Fruit fly (Drosophila melanogaster) whole organism, embryonic: ENCODE results near the gene CG11342.

Source experiments
- CG10565 ChIP-seq: fragments of 200-800 bp; sonication (Bioruptor generic); optimal IDR thresholded peaks from 3 replicates; lab custom pipeline; 2016; ENCODE audit warnings: missing biosample characterization, mild to moderate bottlenecking, missing genetic modification characterization
- CG11456 ChIP-seq: fragments of 200-800 bp; sonication (Bioruptor generic); IDR thresholded peaks from 3 replicates; pipeline ENCODE4 v1.3.6; 2022; ENCODE audit warnings: missing biosample characterization, missing genetic modification characterization
- CG12299 ChIP-seq: fragments of 200-800 bp; sonication (Bioruptor generic); optimal IDR thresholded peaks from 2 replicates; lab custom pipeline; 2018; ENCODE audit warnings: missing biosample characterization, mild to moderate bottlenecking, missing genetic modification characterization
- CG1647 ChIP-seq: fragments of 200-800 bp; sonication (Bioruptor generic); optimal IDR thresholded peaks from 3 replicates; lab custom pipeline; 2016; ENCODE audit warnings: missing biosample characterization, missing genetic modification characterization
- CG17328 ChIP-seq: fragments of 200-800 bp; sonication (Bioruptor generic); IDR thresholded peaks from 2 replicates; pipeline ENCODE4 v1.3.6; 2022; ENCODE audit warnings: missing biosample characterization, missing genetic modification characterization
- CG2120 ChIP-seq: fragments of 200-800 bp; sonication (Bioruptor generic); optimal IDR thresholded peaks from 3 replicates; lab custom pipeline; 2016; ENCODE audit warnings: missing biosample characterization, missing genetic modification characterization
- CG30020 ChIP-seq: fragments of 200-800 bp; optimal IDR thresholded peaks from 2 replicates; lab custom pipeline; 2019; ENCODE audit warnings: missing biosample characterization, mild to moderate bottlenecking, missing genetic modification characterization, moderate library complexity
- CG3163 ChIP-seq: fragments of 200-800 bp; sonication (Bioruptor generic); optimal IDR thresholded peaks from 3 replicates; lab custom pipeline; 2016; ENCODE audit warnings: missing biosample characterization, missing genetic modification characterization
- CG32532 ChIP-seq: fragments of 200-800 bp; sonication (Bioruptor generic); IDR thresholded peaks from 2 replicates; pipeline ENCODE4 v1.3.6; 2022; ENCODE audit warnings: missing biosample characterization, missing genetic modification characterization
- CG43689 ChIP-seq: fragments of 200-800 bp; sonication (Bioruptor generic); IDR thresholded peaks from 2 replicates; pipeline ENCODE4 v1.3.6; 2022; ENCODE audit warnings: missing biosample characterization, missing genetic modification characterization
- CG4707 ChIP-seq: fragments of 200-800 bp; sonication (Bioruptor generic); optimal IDR thresholded peaks from 2 replicates; lab custom pipeline; 2018; ENCODE audit warnings: missing biosample characterization, mild to moderate bottlenecking, missing genetic modification characterization, moderate library complexity
- CG5953 ChIP-seq: fragments of 200-800 bp; sonication (Bioruptor generic); IDR thresholded peaks from 2 replicates; pipeline ENCODE4 v1.3.6; 2022; ENCODE audit warnings: missing biosample characterization, missing genetic modification characterization
- CG6689 ChIP-seq: fragments of 200-800 bp; sonication (Bioruptor generic); IDR thresholded peaks from 2 replicates; pipeline ENCODE4 v1.3.6; 2022; ENCODE audit warnings: missing biosample characterization, missing genetic modification characterization
- CG7271 ChIP-seq: fragments of 200-800 bp; sonication (Bioruptor generic); optimal IDR thresholded peaks from 2 replicates; lab custom pipeline; 2018; ENCODE audit warnings: missing biosample characterization, mild to moderate bottlenecking, missing genetic modification characterization, moderate library complexity
- CG7839 ChIP-seq: fragments of 200-800 bp; sonication (Bioruptor generic); optimal IDR thresholded peaks from 3 replicates; lab custom pipeline; 2018; ENCODE audit warnings: missing biosample characterization, mild to moderate bottlenecking, missing genetic modification characterization, moderate library complexity
- CG8290 ChIP-seq, 3 experiments: fragments of 200-800 bp; sonication (Bioruptor generic); optimal IDR thresholded peaks; 2 replicates each; lab custom pipeline; 2016 to 2019; ENCODE audit warnings: missing biosample characterization in 3 of 3, missing genetic modification characterization in 3 of 3, mild to moderate bottlenecking in 2 of 3, moderate library complexity in 1 of 3
- CG8478 ChIP-seq: fragments of >200 bp; optimal IDR thresholded peaks from 2 replicates; lab custom pipeline; 2018
- CG9797 ChIP-seq: fragments of 200-800 bp; sonication (Bioruptor generic); optimal IDR thresholded peaks from 3 replicates; lab custom pipeline; 2018; ENCODE audit warnings: missing biosample characterization, mild to moderate bottlenecking, missing genetic modification characterization
- Camta ChIP-seq: fragments of 200-800 bp; sonication (Bioruptor generic); optimal IDR thresholded peaks from 2 replicates; lab custom pipeline; 2016; ENCODE audit warnings: missing biosample characterization, missing genetic modification characterization
- Chrac-16 ChIP-seq: fragments of 200-800 bp; sonication (Bioruptor generic); optimal IDR thresholded peaks from 3 replicates; lab custom pipeline; 2016; ENCODE audit warnings: missing biosample characterization, missing genetic modification characterization
- CoRest ChIP-seq: fragments of 200-800 bp; sonication (Bioruptor generic); optimal IDR thresholded peaks from 3 replicates; lab custom pipeline; 2018; ENCODE audit warnings: missing biosample characterization, mild to moderate bottlenecking, missing genetic modification characterization, moderate library complexity
- D ChIP-seq, 2 experiments: fragments of 200-800 bp in 1 of 2; fragments of >200 bp in 1 of 2; sonication (Bioruptor generic) in 1 of 2; optimal IDR thresholded peaks; 2 replicates in 1 of 2; 3 replicates in 1 of 2; lab custom pipeline; 2017; ENCODE audit warnings: mild to moderate bottlenecking in 1 of 2, missing biosample characterization in 1 of 2, missing genetic modification characterization in 1 of 2, missing genetic modification reagents in 1 of 2
- Dip2 ChIP-seq: fragments of 200-800 bp; sonication (Bioruptor generic); IDR thresholded peaks from 2 replicates; pipeline ENCODE4 v1.3.6; 2022; ENCODE audit warnings: missing biosample characterization, missing genetic modification characterization
- Drgx ChIP-seq: fragments of 200-800 bp; sonication (Bioruptor generic); IDR thresholded peaks from 2 replicates; pipeline ENCODE4 v1.3.6; 2022; ENCODE audit warnings: missing biosample characterization, missing genetic modification characterization
- Fer2 ChIP-seq: fragments of 200-800 bp; sonication (Bioruptor generic); optimal IDR thresholded peaks from 2 replicates; lab custom pipeline; 2018; ENCODE audit warnings: missing biosample characterization, mild to moderate bottlenecking, missing genetic modification characterization, moderate library complexity
- HHEX ChIP-seq: fragments of 200-800 bp; sonication (Bioruptor generic); optimal IDR thresholded peaks from 3 replicates; lab custom pipeline; 2017; ENCODE audit warnings: missing biosample characterization, mild to moderate bottlenecking, missing genetic modification characterization, missing genetic modification reagents
- HLHmδ ChIP-seq: fragments of 200-800 bp; sonication (Bioruptor generic); optimal IDR thresholded peaks from 2 replicates; lab custom pipeline; 2018; ENCODE audit warnings: missing biosample characterization, mild to moderate bottlenecking, missing genetic modification characterization, moderate library complexity
- Hr51 ChIP-seq, 2 experiments: fragments of 200-800 bp; sonication (Bioruptor generic); optimal IDR thresholded peaks; 2 replicates in 1 of 2; 3 replicates in 1 of 2; lab custom pipeline; 2016 to 2018; ENCODE audit warnings: missing biosample characterization in 2 of 2, missing genetic modification characterization in 2 of 2, mild to moderate bottlenecking in 1 of 2, moderate library complexity in 1 of 2
- Hsf ChIP-seq: fragments of 200-800 bp; sonication (Bioruptor generic); optimal IDR thresholded peaks from 3 replicates; lab custom pipeline; 2016; ENCODE audit warnings: missing biosample characterization, missing genetic modification characterization
- Neu2 ChIP-seq: fragments of 200-800 bp; sonication (Bioruptor generic); optimal IDR thresholded peaks from 3 replicates; lab custom pipeline; 2016; ENCODE audit warnings: missing biosample characterization, missing genetic modification characterization, borderline replicate concordance
- Rfx ChIP-seq: fragments of 200-800 bp; sonication (Bioruptor generic); IDR thresholded peaks from 2 replicates; pipeline ENCODE4 v1.3.6; 2022; ENCODE audit warnings: missing biosample characterization, missing genetic modification characterization
- YL-1 ChIP-seq: fragments of 200-800 bp; sonication (Bioruptor generic); optimal IDR thresholded peaks from 3 replicates; lab custom pipeline; 2017; ENCODE audit warnings: missing biosample characterization, mild to moderate bottlenecking, missing genetic modification characterization
- bigmax ChIP-seq: fragments of 200-800 bp; sonication (Bioruptor generic); optimal IDR thresholded peaks from 2 replicates; lab custom pipeline; 2018; ENCODE audit warnings: missing biosample characterization, mild to moderate bottlenecking, missing genetic modification characterization
- bowl ChIP-seq: fragments of 200-800 bp; sonication (Bioruptor generic); IDR thresholded peaks from 2 replicates; pipeline ENCODE4 v1.3.6; 2022; ENCODE audit warnings: missing biosample characterization, missing genetic modification characterization
- br ChIP-seq: fragments of >200 bp; optimal IDR thresholded peaks from 2 replicates; lab custom pipeline; 2017
- cg ChIP-seq: fragments of 200-800 bp; sonication (Bioruptor generic); optimal IDR thresholded peaks from 3 replicates; lab custom pipeline; 2019; ENCODE audit warnings: missing biosample characterization, mild to moderate bottlenecking, missing genetic modification characterization, moderate library complexity
- chn ChIP-seq: fragments of 200-800 bp; sonication (Bioruptor generic); optimal IDR thresholded peaks from 2 replicates; lab custom pipeline; 2016; ENCODE audit warnings: missing biosample characterization, missing genetic modification characterization
- gem ChIP-seq: fragments of 200-800 bp; sonication (Bioruptor generic); optimal IDR thresholded peaks from 2 replicates; lab custom pipeline; 2019; ENCODE audit warnings: missing biosample characterization, mild to moderate bottlenecking, missing genetic modification characterization, moderate library complexity
- hb ChIP-seq: fragments of 200-800 bp; sonication (Bioruptor generic); IDR thresholded peaks from 3 replicates; pipeline ENCODE4 v1.3.6; 2022; ENCODE audit warnings: missing biosample characterization, missing genetic modification characterization; ENCODE audit not compliant: partially characterized antibody
- mirr ChIP-seq: fragments of 200-800 bp; sonication (Bioruptor generic); optimal IDR thresholded peaks from 3 replicates; lab custom pipeline; 2018; ENCODE audit warnings: missing biosample characterization, mild to moderate bottlenecking, missing genetic modification characterization
- nom ChIP-seq: fragments of 200-800 bp; sonication (Bioruptor generic); optimal IDR thresholded peaks from 2 replicates; lab custom pipeline; 2017; ENCODE audit warnings: missing biosample characterization, missing genetic modification characterization, mild to moderate bottlenecking, moderate library complexity, missing genetic modification reagents
- pb ChIP-seq: fragments of 200-800 bp; sonication (Bioruptor generic); optimal IDR thresholded peaks from 3 replicates; lab custom pipeline; 2016; ENCODE audit warnings: missing biosample characterization, missing genetic modification characterization
- sens-2 ChIP-seq: fragments of 200-800 bp; sonication (Bioruptor generic); IDR thresholded peaks from 2 replicates; pipeline ENCODE4 v1.3.6; 2022; ENCODE audit warnings: missing biosample characterization, missing genetic modification characterization
- slp2 ChIP-seq: fragments of 200-800 bp; sonication (Bioruptor generic); optimal IDR thresholded peaks from 2 replicates; lab custom pipeline; 2016; ENCODE audit warnings: missing biosample characterization, missing genetic modification characterization
- sob ChIP-seq: fragments of 200-800 bp; sonication (Bioruptor generic); IDR thresholded peaks from 2 replicates; pipeline ENCODE4 v1.3.6; 2022; ENCODE audit warnings: missing biosample characterization, missing genetic modification characterization
- tgo ChIP-seq: fragments of 200-800 bp; sonication (Bioruptor generic); IDR thresholded peaks from 3 replicates; pipeline ENCODE4 v1.3.6; 2022; ENCODE audit warnings: missing biosample characterization, missing genetic modification characterization
- tio ChIP-seq: fragments of 200-800 bp; sonication (Bioruptor generic); optimal IDR thresholded peaks from 2 replicates; lab custom pipeline; 2017; ENCODE audit warnings: missing biosample characterization, missing genetic modification characterization, inconsistent platforms
- tll ChIP-seq, 2 experiments: fragments of 200-800 bp in 1 of 2; fragments of >200 bp in 1 of 2; sonication (Bioruptor generic) in 1 of 2; optimal IDR thresholded peaks; 2 replicates each; lab custom pipeline; 2017 to 2019; ENCODE audit warnings: missing biosample characterization in 2 of 2, missing genetic modification characterization in 2 of 2, mild to moderate bottlenecking in 1 of 2, moderate library complexity in 1 of 2
- yki ChIP-seq: fragments of >200 bp; optimal IDR thresholded peaks from 3 replicates; lab custom pipeline; 2018
- zen ChIP-seq: fragments of 200-800 bp; sonication (Bioruptor generic); optimal IDR thresholded peaks from 3 replicates; lab custom pipeline; 2018; ENCODE audit warnings: missing biosample characterization, mild to moderate bottlenecking, missing genetic modification characterization, moderate library complexity
- zen2 ChIP-seq: fragments of 200-800 bp; sonication (Bioruptor generic); IDR thresholded peaks from 3 replicates; pipeline ENCODE4 v1.3.6; 2022; ENCODE audit warnings: missing biosample characterization, missing genetic modification characterization; ENCODE audit not compliant: partially characterized antibody

CG11342 gene

DNA sequence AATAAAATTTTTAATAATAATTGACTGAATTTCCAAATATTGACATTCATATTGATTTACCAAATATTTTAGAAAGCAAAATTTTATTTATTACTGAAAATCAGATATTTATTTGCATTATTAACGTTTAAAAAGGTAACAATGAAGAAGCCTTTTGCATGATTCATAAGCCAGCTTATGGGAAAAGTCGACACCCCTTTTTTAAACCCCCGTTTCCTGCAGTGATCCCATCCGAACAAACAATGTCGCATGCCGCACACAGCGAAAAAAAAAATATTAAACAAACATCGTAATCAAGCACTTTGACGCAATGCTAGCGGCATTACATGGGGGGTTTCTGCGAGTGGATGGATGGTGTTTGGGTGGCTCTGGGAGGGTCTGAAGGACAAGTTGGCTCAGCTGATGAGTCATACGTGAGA is 13.6 kb downstream of the CG11342 start (continued):
- TF ChIP-seq CG12299 (tag; lab: Kevin White, UChicago) (no peak), D (optimal IDR thresholded peaks at IDR 0.05; lab: Kevin White, UChicago) (no peak), D (GFP tag; optimal IDR thresholded peaks at IDR 0.05; lab: Kevin White, UChicago) (peak; percentile 42), CG30020 (no peak), Fer2 (tag; lab: Kevin White, UChicago) (no peak), slp2 (GFP tag; lab: Kevin White, UChicago) (no peak), tll (GFP tag; optimal IDR thresholded peaks at IDR 0.05; lab: Kevin White, UChicago) (no peak), CG9797 (GFP tag; lab: Kevin White, UChicago) (no peak), Neu2 (GFP tag; lab: Kevin White, UChicago) (no peak), Drgx (GFP tag; lab: Robert Waterston, UW) (no peak), CG1647 (GFP tag; lab: Kevin White, UChicago) (no peak), Hsf (GFP tag; lab: Kevin White, UChicago) (no peak), cg (GFP tag; lab: Kevin White, UChicago) (no peak), tio (GFP tag; lab: Kevin White, UChicago) (no peak), pb (no peak), zen2 (GFP tag; lab: Robert Waterston, UW) (no peak), Camta (GFP tag; lab: Kevin White, UChicago) (no peak), CG7271 (tag; lab: Kevin White, UChicago) (no peak), CG43689 (GFP tag; lab: Robert Waterston, UW) (no peak), CG17328 (no peak), sob (GFP tag; lab: Robert Waterston, UW) (peak; percentile 52), CG4707 (no peak), gem (tag; lab: Kevin White, UChicago) (peak; percentile 69), Chrac-16 (GFP tag; lab: Kevin White, UChicago) (no peak), br (lab: Kevin White, UChicago) (no peak), Rfx (GFP tag; lab: Robert Waterston, UW) (peak; percentile 67), HHEX (peak; percentile 31), bowl (GFP tag; lab: Robert Waterston, UW) (no peak), CG32532 (GFP tag; lab: Robert Waterston, UW) (peak; percentile 61), yki (lab: Kevin White, UChicago) (no peak), CG5953 (GFP tag; lab: Robert Waterston, UW) (peak; percentile 29; the same call in 1 of the 2 replicates), CG2120 (GFP tag; lab: Kevin White, UChicago) (peak; percentile 60), hb (GFP tag; lab: Robert Waterston, UW) (no peak), CG11456 (GFP tag; lab: Robert Waterston, UW) (peak; percentile 61; the same call in 1 of the 3 replicates), CoRest (tag; lab: Kevin White, UChicago) (peak; percentile 44), HLHmδ (no peak), CG3163 (no peak), tgo (GFP tag; lab: Robert Waterston, UW) (no peak; the same call in 2 of the 3 replicates), chn (GFP tag; lab: Kevin White, UChicago) (peak; percentile 6), YL-1 (GFP tag; lab: Kevin White, UChicago) (no peak), CG7839 (peak; percentile 51), zen (tag; lab: Kevin White, UChicago) (no peak), CG8290 (GFP tag; optimal IDR thresholded peaks at IDR 0.05; lab: Kevin White, UChicago) (no peak), CG8290 (tag; optimal IDR thresholded peaks at IDR 0.05; lab: Kevin White, UChicago) (peak in 1 of 2 experiments; percentile 77), bigmax (GFP tag; lab: Kevin White, UChicago) (no peak), mirr (GFP tag; lab: Kevin White, UChicago) (peak; percentile 57), Hr51 (GFP tag; optimal IDR thresholded peaks at IDR 0.05; lab: Kevin White, UChicago) (peak; percentile 20 to 55), CG8478 (lab: Kevin White, UChicago) (no peak), sens-2 (GFP tag; lab: Robert Waterston, UW) (no peak), nom (GFP tag; lab: Kevin White, UChicago) (no peak), Dip2 (GFP tag; lab: Robert Waterston, UW) (no peak), CG10565 (GFP tag; lab: Kevin White, UChicago) (no peak), CG6689 (GFP tag; lab: Robert Waterston, UW) (no peak)
